Fruit fly (Drosophila melanogaster) ovary, adult (tissue): ENCODE data around the gene Jhbp4.
A peak's percentile ranks its signal among the peaks of the same experiment; 100 is the strongest.

ENCODE experiments used
- CG17801 ChIP-seq: fragments of 200-800 bp; optimal IDR thresholded peaks from 2 replicates; lab custom pipeline; 2019; ENCODE audit warnings: missing biosample characterization, mild to moderate bottlenecking, missing genetic modification characterization, moderate library complexity; ENCODE audit not compliant: partially characterized antibody

The Jhbp4 gene

DNA sequence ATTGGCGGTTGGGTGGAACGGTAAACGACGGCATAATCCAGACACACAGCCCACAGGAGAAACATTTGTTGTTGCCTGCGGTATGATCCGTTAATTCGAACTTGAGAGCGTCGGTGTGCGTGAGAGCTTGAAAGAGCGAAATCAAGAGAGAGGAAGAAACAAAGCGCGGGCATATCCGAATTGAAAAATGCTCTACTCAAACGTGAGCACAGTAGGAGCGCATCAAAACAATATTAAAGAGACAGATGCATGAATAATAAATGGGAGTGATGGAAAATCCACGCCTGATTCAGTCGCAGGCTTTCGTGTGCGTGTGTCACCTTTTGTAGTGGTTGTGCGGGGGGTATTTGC, 8.0 kb downstream of the Jhbp4 start:
- peak; percentile 53 for TF ChIP-seq CG17801 (GFP tag; lab: Kevin White, UChicago)

DNA sequence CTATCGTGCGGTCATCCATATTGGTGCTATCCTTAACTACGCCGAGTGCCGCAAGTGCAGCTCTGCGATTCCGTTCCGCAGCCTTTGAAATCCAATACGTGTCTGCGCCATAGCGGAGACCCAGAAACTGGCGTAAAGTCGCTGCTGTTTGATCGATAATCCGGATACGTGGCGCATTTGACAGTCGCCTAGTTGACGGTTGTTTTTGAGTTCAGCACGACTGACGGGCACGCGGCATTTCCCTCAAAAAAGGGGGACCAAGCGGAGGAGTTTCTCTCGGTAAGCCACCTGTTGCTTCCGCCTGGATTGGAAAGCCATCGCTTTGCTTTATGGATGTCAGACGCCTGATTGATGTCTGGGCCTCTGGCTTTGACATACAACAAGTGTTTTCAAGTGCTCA, 24.2 kb downstream of the Jhbp4 start, which contains the start of gene CG10185:
Gene CG10185, minus strand, starts transcription at position 101 of the 400 bp plus-strand sequence.
- TF ChIP-seq CG17801 (GFP tag; lab: Kevin White, UChicago), result no peak

dm6 chr3R:16069266-16069665, 26.0 kb downstream of the Jhbp4 start:
- no peak for TF ChIP-seq CG17801 (GFP tag; lab: Kevin White, UChicago)

- no peak for TF ChIP-seq CG17801 (GFP tag; lab: Kevin White, UChicago)
These were observed 28.6 kb downstream of the Jhbp4 start for dm6 chr3R:16071689-16072580.

dm6 chr3R:16072581-16072908, 29.2 kb downstream of the Jhbp4 start:
- no peak for TF ChIP-seq CG17801 (GFP tag; lab: Kevin White, UChicago)

DNA sequence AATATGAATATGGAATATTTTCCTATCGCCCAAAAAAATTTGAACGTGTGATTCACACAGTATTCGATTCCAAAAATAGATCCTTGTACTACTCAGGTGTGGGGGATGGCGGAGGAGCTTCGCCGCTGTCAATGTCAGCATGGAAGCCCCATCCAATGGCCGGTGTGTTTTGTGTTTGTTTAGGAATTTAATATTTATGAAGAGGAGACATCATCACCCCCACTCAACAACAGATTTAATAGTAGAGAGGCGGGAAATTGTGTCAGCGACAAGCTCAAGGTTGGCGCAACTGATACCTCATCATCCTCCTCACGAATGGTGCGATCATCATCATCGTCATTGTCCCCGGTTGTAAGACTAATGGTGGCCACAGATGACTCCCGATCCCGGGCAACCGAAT, 30.8 kb downstream of the Jhbp4 start:
- no peak for TF ChIP-seq CG17801 (GFP tag; lab: Kevin White, UChicago)

dm6 chr3R:16078247-16078646, 34.9 kb downstream of the Jhbp4 start:
- no peak for TF ChIP-seq CG17801 (GFP tag; lab: Kevin White, UChicago)

- no peak for TF ChIP-seq CG17801 (GFP tag; lab: Kevin White, UChicago)
These were observed 37.8 kb downstream of the Jhbp4 start, which contains the start of gene CG32855 for dm6 chr3R:16080942-16081589. Gene CG32855 (minus strand): TSS chr3R:16080992.

- TF ChIP-seq CG17801 (GFP tag; lab: Kevin White, UChicago), result no peak
These were observed 39.1 kb downstream of the Jhbp4 start for dm6 chr3R:16082384-16082783.

DNA sequence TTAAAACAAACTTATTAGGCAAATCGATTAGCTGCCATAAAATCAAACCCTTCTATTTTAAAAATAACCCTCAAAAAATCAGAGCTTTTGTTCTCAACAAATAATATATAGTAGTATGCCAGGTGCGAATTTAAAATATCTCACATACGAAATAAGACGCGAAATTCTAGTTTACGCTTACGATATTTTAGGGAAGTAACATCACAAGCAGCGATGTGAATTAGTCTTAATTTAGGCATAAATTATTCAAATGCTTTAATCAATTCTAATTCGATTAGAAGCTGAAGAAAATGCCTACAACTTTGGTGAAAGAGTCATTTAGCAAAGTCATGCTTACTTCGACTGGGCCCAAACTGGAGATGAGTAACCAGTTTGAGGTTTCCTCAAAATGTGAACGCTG, 40.3 kb downstream of the Jhbp4 start, which contains the start of gene sxe2:
Gene sxe2, plus strand, starts transcription at position 301 of the 400 bp plus-strand sequence.
- no peak for TF ChIP-seq CG17801 (GFP tag; lab: Kevin White, UChicago)

dm6 chr3R:16091910-16092627, 48.8 kb downstream of the Jhbp4 start:
- TF ChIP-seq CG17801 (GFP tag; lab: Kevin White, UChicago), result no peak

dm6 chr3R:16094011-16094729, 50.9 kb downstream of the Jhbp4 start:
- TF ChIP-seq CG17801 (GFP tag; lab: Kevin White, UChicago), result peak; percentile 32
